Worm (Caenorhabditis elegans) whole organism, young adult: ENCODE measurements around the gene tsp-12.
A peak's percentile ranks its signal among the peaks of the same experiment; 100 is the strongest.

Experiments
- B0019.2 ChIP-seq: fragments of 200-800 bp; sonication (Bioruptor generic); conservative IDR thresholded peaks from 2 replicates; pipeline ENCODE4 v1.3.6; 2022; ENCODE audit warnings: missing genetic modification reagents, missing genetic modification characterization, missing compliant biosample characterization
- F37B4.10 ChIP-seq: fragments of 200-800 bp; sonication (Bioruptor generic); IDR thresholded peaks from 2 replicates; pipeline ENCODE4 v1.3.6; 2022; ENCODE audit warnings: missing genetic modification characterization, missing compliant biosample characterization
- ZK185.1 ChIP-seq: sonication (generic microtip); optimal IDR thresholded peaks from 2 replicates; lab custom pipeline; 2016; ENCODE audit warnings: mild to moderate bottlenecking, missing genetic modification characterization, missing compliant biosample characterization; ENCODE audit not compliant: poor library complexity, severe bottlenecking
- bed-2 ChIP-seq: fragments of 200-800 bp; sonication (Bioruptor generic); IDR thresholded peaks from 2 replicates; pipeline ENCODE4 v1.3.6; 2022; ENCODE audit warnings: missing genetic modification reagents, missing genetic modification characterization, missing compliant biosample characterization
- dox-1 ChIP-seq: fragments of 200-800 bp; sonication (Bioruptor generic); IDR thresholded peaks from 2 replicates; pipeline ENCODE4 v1.3.6; 2022; ENCODE audit warnings: missing genetic modification reagents, missing genetic modification characterization, missing compliant biosample characterization
- egrh-3 ChIP-seq: fragments of 200-800 bp; sonication (Bioruptor generic); IDR thresholded peaks from 2 replicates; pipeline ENCODE4 v1.3.6; 2022; ENCODE audit warnings: missing genetic modification reagents, missing genetic modification characterization, missing compliant biosample characterization
- hlh-26 ChIP-seq: fragments of 200-800 bp; sonication (Bioruptor generic); conservative IDR thresholded peaks from 2 replicates; pipeline ENCODE4 v1.3.6; 2022; ENCODE audit warnings: missing genetic modification reagents, missing genetic modification characterization, missing compliant biosample characterization
- let-607 ChIP-seq, 2 experiments: fragments of 200-800 bp in 1 of 2; sonication (Bioruptor generic) in 1 of 2; sonication (generic microtip) in 1 of 2; optimal IDR thresholded peaks; 2 replicates each; lab custom pipeline; 2016 to 2018; ENCODE audit warnings: mild to moderate bottlenecking in 2 of 2, missing compliant biosample characterization in 2 of 2, missing genetic modification characterization in 2 of 2, moderate library complexity in 2 of 2, missing genotype in 1 of 2
- lir-1 ChIP-seq: fragments of 200-800 bp; sonication (Bioruptor generic); conservative IDR thresholded peaks from 2 replicates; pipeline ENCODE4 v1.3.6; 2022; ENCODE audit warnings: missing genetic modification reagents, missing genetic modification characterization, missing compliant biosample characterization
- lsy-27 ChIP-seq: sonication (generic microtip); optimal IDR thresholded peaks from 2 replicates; lab custom pipeline; 2017; ENCODE audit warnings: missing genetic modification characterization, mild to moderate bottlenecking, missing compliant biosample characterization, antibody characterized with exemption, missing genotype, borderline replicate concordance; ENCODE audit not compliant: insufficient read depth
- mel-28 ChIP-seq: sonication (generic microtip); optimal IDR thresholded peaks from 2 replicates; lab custom pipeline; 2016; ENCODE audit warnings: borderline replicate concordance, mild to moderate bottlenecking, missing genetic modification characterization, missing compliant biosample characterization
- mxl-1 ChIP-seq: sonication (generic microtip); optimal IDR thresholded peaks from 2 replicates; lab custom pipeline; 2016; ENCODE audit warnings: missing genetic modification characterization, missing compliant biosample characterization
- nfyb-1 ChIP-seq: fragments of 200-800 bp; sonication (Bioruptor generic); IDR thresholded peaks from 2 replicates; pipeline ENCODE4 v1.3.6; 2022; ENCODE audit warnings: missing genetic modification reagents, missing genetic modification characterization, missing compliant biosample characterization
- nhr-120 ChIP-seq: fragments of 200-800 bp; sonication (Bioruptor generic); IDR thresholded peaks from 2 replicates; pipeline ENCODE4 v1.3.6; 2022; ENCODE audit warnings: missing genetic modification characterization, missing compliant biosample characterization
- nhr-80 ChIP-seq: sonication (generic microtip); optimal IDR thresholded peaks from 2 replicates; lab custom pipeline; 2016; ENCODE audit warnings: missing genetic modification characterization, missing compliant biosample characterization
- pha-4 ChIP-seq: fragments of 150-350 bp; sonication (generic microtip); optimal IDR thresholded peaks from 2 replicates; lab custom pipeline; 2014; ENCODE audit warnings: missing biosample characterization, missing genetic modification reagents, missing genetic modification characterization
- rec-8 ChIP-seq, 2 experiments: sonication (generic microtip); optimal IDR thresholded peaks; 2 replicates each; lab custom pipeline; 2016; ENCODE audit warnings: mild to moderate bottlenecking in 2 of 2, missing genetic modification characterization in 2 of 2, missing genetic modification reagents in 2 of 2, missing genotype in 2 of 2, missing biosample characterization in 1 of 2, missing compliant biosample characterization in 1 of 2, moderate library complexity in 1 of 2
- repo-1 ChIP-seq: sonication (generic microtip); optimal IDR thresholded peaks from 2 replicates; lab custom pipeline; 2017; ENCODE audit warnings: mild to moderate bottlenecking, missing genetic modification characterization, missing compliant biosample characterization
- sea-2 ChIP-seq: fragments of 200-800 bp; sonication (Bioruptor generic); IDR thresholded peaks from 2 replicates; pipeline ENCODE4 v1.3.6; 2022; ENCODE audit warnings: missing genetic modification characterization, missing compliant biosample characterization
- snpc-1.1 ChIP-seq: sonication (generic microtip); optimal IDR thresholded peaks from 2 replicates; lab custom pipeline; 2017; ENCODE audit warnings: missing genetic modification characterization, mild to moderate bottlenecking, missing compliant biosample characterization, antibody characterized with exemption, moderate library complexity, missing genotype, missing genetic modification reagents; ENCODE audit not compliant: insufficient read depth
- snpc-1.3 ChIP-seq: sonication (generic microtip); optimal IDR thresholded peaks from 2 replicates; lab custom pipeline; 2017; ENCODE audit warnings: missing genetic modification characterization, mild to moderate bottlenecking, missing compliant biosample characterization, antibody characterized with exemption, moderate library complexity, missing genotype, missing genetic modification reagents; ENCODE audit not compliant: insufficient read depth
- snpc-3.4 ChIP-seq: sonication (generic microtip); optimal IDR thresholded peaks from 2 replicates; lab custom pipeline; 2017; ENCODE audit warnings: missing genetic modification characterization, mild to moderate bottlenecking, missing compliant biosample characterization, antibody characterized with exemption, moderate library complexity, missing genotype, missing genetic modification reagents
- xnd-1 ChIP-seq: sonication (generic microtip); optimal IDR thresholded peaks from 2 replicates; lab custom pipeline; 2016; ENCODE audit warnings: missing genotype, missing genetic modification reagents, missing genetic modification characterization, missing compliant biosample characterization
- zfh-2 ChIP-seq: fragments of 200-800 bp; sonication (Bioruptor generic); conservative IDR thresholded peaks from 2 replicates; pipeline ENCODE4 v1.3.6; 2022; ENCODE audit warnings: missing genetic modification reagents, missing genetic modification characterization, missing compliant biosample characterization
- ztf-28 ChIP-seq: fragments of 200-800 bp; sonication (Bioruptor generic); IDR thresholded peaks from 2 replicates; pipeline ENCODE4 v1.3.6; 2022; ENCODE audit warnings: missing genetic modification reagents, missing genetic modification characterization, missing compliant biosample characterization

tsp-12 gene

DNA sequence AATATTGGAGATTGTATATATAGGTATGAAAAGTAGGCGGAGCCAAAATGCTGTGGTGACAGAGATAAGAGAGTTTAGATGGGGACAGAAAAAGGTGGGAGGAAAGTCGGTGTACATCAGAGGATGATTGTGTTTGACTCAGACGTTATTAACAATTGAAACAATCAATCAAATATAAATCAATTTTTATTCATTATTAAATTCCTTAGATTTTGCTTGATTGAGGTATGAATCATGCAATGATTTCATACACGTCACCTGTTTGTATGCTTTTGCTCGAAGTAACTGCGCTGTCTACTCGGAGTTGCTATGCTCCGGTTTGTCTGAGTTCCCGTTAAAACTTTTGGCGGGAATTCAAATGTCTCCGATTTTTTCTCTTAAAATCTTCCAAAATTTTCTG is 35.3 kb downstream of the tsp-12 start, which contains the start of gene C04G2.10:
C04G2.10 (plus strand) TSS at position 301 of the 400 bp plus-strand sequence.
- TF ChIP-seq repo-1 (tag; lab: Kevin White, UChicago) (no peak), bed-2 (no peak)

DNA sequence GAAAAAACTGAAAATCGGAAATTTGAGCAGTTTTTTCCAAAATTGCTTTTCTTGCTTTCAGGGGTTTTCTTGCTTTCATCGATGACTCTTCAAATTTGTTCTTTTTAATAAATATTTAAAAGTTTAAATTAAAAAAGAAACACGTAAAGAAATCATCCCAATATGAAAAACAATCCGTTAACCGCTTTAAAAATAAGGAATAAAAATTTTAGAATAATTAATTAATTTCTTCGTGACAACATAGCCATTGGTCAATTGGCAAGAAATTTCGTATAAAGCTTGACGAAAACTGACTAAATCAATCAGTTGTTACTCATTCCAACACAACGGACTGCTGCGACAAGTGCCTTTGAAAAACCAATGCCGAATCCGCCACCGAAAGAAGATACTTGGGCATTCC is 37.8 kb downstream of the tsp-12 start, which contains the start of gene nsph-3.2:
nsph-3.2 (plus strand) TSS at position 301 of the 400 bp plus-strand sequence.
- TF ChIP-seq nhr-120 (GFP tag; lab: Robert Waterston, UW): no peak
- no peak for TF ChIP-seq B0019.2 (GFP tag; lab: Robert Waterston, UW)
- TF ChIP-seq let-607 (tag; optimal IDR thresholded peaks at IDR 0.05; lab: Kevin White, UChicago): no peak
- no peak for TF ChIP-seq sea-2 (GFP tag; lab: Robert Waterston, UW)
- TF ChIP-seq mxl-1 (tag; lab: Kevin White, UChicago): no peak
- TF ChIP-seq nfyb-1 (GFP tag; lab: Robert Waterston, UW): no peak
- TF ChIP-seq mel-28: no peak

- no peak for TF ChIP-seq pha-4 (tag; lab: Kevin White, UChicago)
- TF ChIP-seq bed-2: no peak
- no peak for TF ChIP-seq lir-1
- TF ChIP-seq dox-1 (GFP tag; lab: Robert Waterston, UW): no peak
- no peak for TF ChIP-seq hlh-26 (GFP tag; lab: Robert Waterston, UW)
- TF ChIP-seq nhr-80 (tag; lab: Kevin White, UChicago): no peak
- no peak for TF ChIP-seq repo-1 (tag; lab: Kevin White, UChicago)
- TF ChIP-seq xnd-1 (tag; lab: Kevin White, UChicago): no peak
- TF ChIP-seq snpc-1.1 (tag; lab: Kevin White, UChicago): no peak
- TF ChIP-seq lsy-27: no peak
- TF ChIP-seq snpc-3.4 (tag; lab: Kevin White, UChicago): no peak
These were observed 39.0 kb downstream of the tsp-12 start, which contains the start of gene spch-1 for ce11 chrIV:10111441-10111840. Gene spch-1 (minus strand): TSS chrIV:10111541.

DNA sequence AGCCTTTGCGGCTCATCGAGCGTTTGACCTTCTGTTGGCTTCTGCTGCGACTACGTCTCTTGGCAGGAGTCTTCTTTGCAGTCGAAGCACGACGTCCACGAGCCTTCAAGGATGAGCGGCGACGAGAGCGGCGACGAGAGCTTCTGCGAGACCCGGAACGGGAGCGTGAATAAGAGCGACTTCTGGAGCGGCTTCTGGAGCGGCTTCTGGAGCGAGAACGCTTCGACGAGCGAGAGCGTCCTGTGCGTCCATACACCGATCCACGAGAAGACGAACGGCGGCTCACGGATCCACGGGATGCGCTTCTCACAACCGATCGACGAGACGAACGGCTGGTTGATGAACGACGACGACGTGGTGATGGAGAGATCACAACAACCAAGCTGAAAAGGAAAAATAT is 39.5 kb downstream of the tsp-12 start:
- TF ChIP-seq egrh-3 (GFP tag; lab: Robert Waterston, UW) (peak; percentile 82; the same call in 1 of the 2 replicates), ztf-28 (GFP tag; lab: Robert Waterston, UW) (no peak), zfh-2 (GFP tag; lab: Robert Waterston, UW) (peak; percentile 87)

ce11 chrIV:10110417-10110816 is 40.0 kb downstream of the tsp-12 start, which contains the start of gene egl-38:
Gene egl-38 (minus strand): TSS chrIV:10110517.
- no peak for TF ChIP-seq snpc-3.4 (tag; lab: Kevin White, UChicago)
- TF ChIP-seq ZK185.1 (tag; lab: Kevin White, UChicago): no peak
- TF ChIP-seq snpc-1.1 (tag; lab: Kevin White, UChicago): no peak
- no peak for TF ChIP-seq F37B4.10 (GFP tag; lab: Robert Waterston, UW)
- no peak for TF ChIP-seq rec-8 (tag; optimal IDR thresholded peaks at IDR 0.05; lab: Kevin White, UChicago)
- TF ChIP-seq snpc-1.3 (tag; lab: Kevin White, UChicago): no peak
- TF ChIP-seq mel-28: no peak
